Worm (Caenorhabditis elegans) whole organism, L4 larva: ENCODE results near the gene pkc-1.
A peak's percentile ranks its signal among the peaks of the same experiment; 100 is the strongest.

ENCODE experiments used
- F37D6.2 ChIP-seq: sonication (generic microtip); optimal IDR thresholded peaks from 2 replicates; lab custom pipeline; 2016; ENCODE audit warnings: mild to moderate bottlenecking, missing genetic modification characterization, missing compliant biosample characterization
- F49E8.2 ChIP-seq: sonication (generic microtip); optimal IDR thresholded peaks from 2 replicates; lab custom pipeline; 2016; ENCODE audit warnings: missing compliant biosample characterization, mild to moderate bottlenecking, missing genetic modification characterization, borderline replicate concordance
- R02D3.7 ChIP-seq: fragments of 150-350 bp; sonication (generic microtip); optimal IDR thresholded peaks from 3 replicates; lab custom pipeline; 2014; ENCODE audit warnings: missing biosample characterization, missing genetic modification characterization
- T26A8.4 ChIP-seq: fragments of 200-800 bp; sonication (Bioruptor generic); IDR thresholded peaks from 2 replicates; pipeline ENCODE4 v1.3.6; 2022; ENCODE audit warnings: missing genetic modification characterization, missing compliant biosample characterization
- Y5F2A.4 ChIP-seq: fragments of 200-800 bp; sonication (Bioruptor generic); optimal IDR thresholded peaks from 2 replicates; lab custom pipeline; 2018; ENCODE audit warnings: mild to moderate bottlenecking, missing genetic modification characterization, missing compliant biosample characterization
- Y75B8A.6 ChIP-seq: fragments of 200-800 bp; sonication (Bioruptor generic); IDR thresholded peaks from 2 replicates; pipeline ENCODE4 v1.3.6; 2022; ENCODE audit warnings: missing genetic modification reagents, missing genetic modification characterization, missing compliant biosample characterization
- aha-1 ChIP-seq: fragments of 150-350 bp; peaks from one replicate; lab custom pipeline; 2014; ENCODE audit warnings: missing biosample characterization, missing genetic modification characterization
- arid-1 ChIP-seq: fragments of 200-800 bp; sonication (Bioruptor generic); conservative IDR thresholded peaks from 2 replicates; pipeline ENCODE4 v1.3.6; 2022; ENCODE audit warnings: missing genetic modification reagents, missing genetic modification characterization, missing compliant biosample characterization
- attf-4 ChIP-seq: sonication (generic microtip); optimal IDR thresholded peaks from 3 replicates; lab custom pipeline; 2017; ENCODE audit warnings: missing biosample characterization, missing genetic modification characterization
- ceh-28 ChIP-seq: fragments of 150-350 bp; optimal IDR thresholded peaks from 2 replicates; lab custom pipeline; 2014; ENCODE audit warnings: missing biosample characterization, missing genetic modification reagents, missing genetic modification characterization
- ceh-82 ChIP-seq: sonication (generic microtip); optimal IDR thresholded peaks from 2 replicates; lab custom pipeline; 2017; ENCODE audit warnings: missing biosample characterization, missing genetic modification characterization
- ces-1 ChIP-seq: fragments of 150-350 bp; sonication (generic microtip); optimal IDR thresholded peaks from 4 replicates; lab custom pipeline; 2014; ENCODE audit warnings: missing biosample characterization, missing genetic modification reagents, missing genetic modification characterization
- daf-12 ChIP-seq: fragments of 150-350 bp; optimal IDR thresholded peaks from 2 replicates; lab custom pipeline; 2014; ENCODE audit warnings: missing biosample characterization, missing genetic modification reagents, missing genetic modification characterization
- daf-16 ChIP-seq, 3 experiments: sonication (generic microtip); optimal IDR thresholded peaks; 2 replicates each; lab custom pipeline; 2016 to 2017; ENCODE audit warnings: missing genetic modification characterization in 3 of 3, missing genetic modification reagents in 3 of 3, mild to moderate bottlenecking in 2 of 3, missing compliant biosample characterization in 2 of 3, missing biosample characterization in 1 of 3, moderate library complexity in 1 of 3
- daf-19 ChIP-seq: fragments of 200-800 bp; sonication (Bioruptor generic); conservative IDR thresholded peaks from 2 replicates; pipeline ENCODE4 v1.3.6; 2022; ENCODE audit warnings: missing genetic modification characterization, missing compliant biosample characterization
- daf-8 ChIP-seq: fragments of 200-800 bp; sonication (Bioruptor generic); IDR thresholded peaks from 2 replicates; pipeline ENCODE4 v1.3.6; 2022; ENCODE audit warnings: missing genetic modification characterization, missing compliant biosample characterization
- dmd-6 ChIP-seq: fragments of 200-800 bp; sonication (Bioruptor generic); IDR thresholded peaks from 2 replicates; pipeline ENCODE4 v1.3.6; 2022; ENCODE audit warnings: missing genetic modification reagents, missing genetic modification characterization, missing compliant biosample characterization
- fos-1 ChIP-seq: fragments of 150-350 bp; optimal IDR thresholded peaks from 2 replicates; lab custom pipeline; 2014; ENCODE audit warnings: missing biosample characterization, missing genetic modification characterization
- hlh-11 ChIP-seq: fragments of 200-800 bp; sonication (Bioruptor generic); optimal IDR thresholded peaks from 2 replicates; lab custom pipeline; 2018; ENCODE audit warnings: mild to moderate bottlenecking, missing genetic modification characterization, missing compliant biosample characterization
- hlh-30 ChIP-seq: sonication (generic microtip); optimal IDR thresholded peaks from 2 replicates; lab custom pipeline; 2017; ENCODE audit warnings: antibody characterized with exemption, mild to moderate bottlenecking, missing genetic modification characterization, missing compliant biosample characterization; ENCODE audit not compliant: insufficient read depth
- jun-1 ChIP-seq: fragments of 150-350 bp; optimal IDR thresholded peaks from 2 replicates; lab custom pipeline; 2014; ENCODE audit warnings: missing biosample characterization, missing genetic modification reagents, missing genetic modification characterization
- lim-7 ChIP-seq: fragments of 200-800 bp; sonication (Bioruptor generic); IDR thresholded peaks from 2 replicates; pipeline ENCODE4 v1.3.6; 2022; ENCODE audit warnings: missing genetic modification characterization, missing compliant biosample characterization
- lin-13 ChIP-seq: fragments of 150-350 bp; optimal IDR thresholded peaks from 2 replicates; lab custom pipeline; 2014; ENCODE audit warnings: missing biosample characterization, missing genetic modification reagents, missing genetic modification characterization
- lin-29 ChIP-seq: fragments of 200-800 bp; sonication (Bioruptor generic); IDR thresholded peaks from 2 replicates; pipeline ENCODE4 v1.3.6; 2022; ENCODE audit warnings: missing genetic modification reagents, missing genetic modification characterization, missing compliant biosample characterization
- lin-38 ChIP-seq: fragments of 200-800 bp; sonication (Bioruptor generic); IDR thresholded peaks from 2 replicates; pipeline ENCODE4 v1.3.6; 2022; ENCODE audit warnings: missing genetic modification reagents, missing genetic modification characterization, missing compliant biosample characterization
- lin-39 ChIP-seq: fragments of 150-350 bp; optimal IDR thresholded peaks from 2 replicates; lab custom pipeline; 2014; ENCODE audit warnings: missing biosample characterization, missing genetic modification reagents, missing genetic modification characterization
- lsy-2 ChIP-seq, 2 experiments: fragments of 150-350 bp in 1 of 2; sonication (generic microtip) in 1 of 2; optimal IDR thresholded peaks; 2 replicates each; lab custom pipeline; 2014 to 2017; ENCODE audit warnings: missing biosample characterization in 2 of 2, missing genetic modification characterization in 2 of 2
- mdl-1 ChIP-seq, 2 experiments: fragments of 150-350 bp in 1 of 2; sonication (generic microtip) in 1 of 2; optimal IDR thresholded peaks; 2 replicates each; lab custom pipeline; 2014 to 2017; ENCODE audit warnings: missing biosample characterization in 2 of 2, missing genetic modification characterization in 2 of 2
- mep-1 ChIP-seq: fragments of 150-350 bp; sonication (generic microtip); optimal IDR thresholded peaks from 3 replicates; lab custom pipeline; 2014; ENCODE audit warnings: missing biosample characterization, missing genetic modification characterization
- mes-2 ChIP-seq: sonication (generic microtip); optimal IDR thresholded peaks from 2 replicates; lab custom pipeline; 2016; ENCODE audit warnings: missing genotype, mild to moderate bottlenecking, missing genetic modification characterization, missing compliant biosample characterization; ENCODE audit not compliant: poor library complexity, severe bottlenecking
- mxl-2 ChIP-seq: fragments of 200-800 bp; sonication (Bioruptor generic); conservative IDR thresholded peaks from 2 replicates; pipeline ENCODE4 v1.3.6; 2022; ENCODE audit warnings: missing genetic modification reagents, missing genetic modification characterization, missing compliant biosample characterization
- nhr-11 ChIP-seq: fragments of 150-350 bp; optimal IDR thresholded peaks from 2 replicates; lab custom pipeline; 2014; ENCODE audit warnings: missing biosample characterization, missing genetic modification characterization
- nhr-25 ChIP-seq: sonication (generic microtip); optimal IDR thresholded peaks from 2 replicates; lab custom pipeline; 2017; ENCODE audit warnings: missing genetic modification characterization, mild to moderate bottlenecking, missing compliant biosample characterization, antibody characterized with exemption, moderate library complexity, borderline replicate concordance; ENCODE audit not compliant: insufficient read depth
- nhr-28 ChIP-seq: fragments of 150-350 bp; optimal IDR thresholded peaks from 2 replicates; lab custom pipeline; 2014; ENCODE audit warnings: missing biosample characterization, missing genetic modification characterization
- php-3 ChIP-seq: fragments of 200-800 bp; sonication (Bioruptor generic); IDR thresholded peaks from 2 replicates; pipeline ENCODE4 v1.3.6; 2022; ENCODE audit warnings: missing genetic modification reagents, missing genetic modification characterization, missing compliant biosample characterization
- saeg-2 ChIP-seq: fragments of 200-800 bp; sonication (Bioruptor generic); IDR thresholded peaks from 2 replicates; pipeline ENCODE4 v1.3.6; 2022; ENCODE audit warnings: missing genetic modification reagents, missing genetic modification characterization, missing compliant biosample characterization
- tag-97 ChIP-seq: fragments of 200-800 bp; sonication (Bioruptor generic); IDR thresholded peaks from 2 replicates; pipeline ENCODE4 v1.3.6; 2022; ENCODE audit warnings: missing genetic modification characterization, missing compliant biosample characterization
- tra-1 ChIP-seq: fragments of 200-800 bp; sonication (Bioruptor generic); IDR thresholded peaks from 2 replicates; pipeline ENCODE4 v1.3.6; 2022; ENCODE audit warnings: missing genetic modification reagents, missing genetic modification characterization, missing compliant biosample characterization
- unc-39 ChIP-seq: sonication (generic microtip); optimal IDR thresholded peaks from 2 replicates; lab custom pipeline; 2017; ENCODE audit warnings: missing biosample characterization, missing genetic modification characterization
- unc-62 ChIP-seq, 3 experiments: fragments of 150-350 bp in 1 of 3; sonication (generic microtip); optimal IDR thresholded peaks in 2 of 3; peaks in 1 of 3; 1 replicate in 1 of 3; 2 replicates in 2 of 3; lab custom pipeline; 2014 to 2017; ENCODE audit warnings: missing biosample characterization in 3 of 3, missing genetic modification characterization in 3 of 3, missing genetic modification reagents in 3 of 3, missing genotype in 1 of 3
- zfp-3 ChIP-seq: fragments of 200-800 bp; sonication (Bioruptor generic); conservative IDR thresholded peaks from 2 replicates; pipeline ENCODE4 v1.3.6; 2022; ENCODE audit warnings: missing genetic modification reagents, missing genetic modification characterization, missing compliant biosample characterization
- zip-11 ChIP-seq: fragments of 200-800 bp; sonication (Bioruptor generic); IDR thresholded peaks from 2 replicates; pipeline ENCODE4 v1.3.6; 2022; ENCODE audit warnings: missing genetic modification characterization, missing compliant biosample characterization
- ztf-11 ChIP-seq: fragments of 150-350 bp; optimal IDR thresholded peaks from 2 replicates; lab custom pipeline; 2014; ENCODE audit warnings: missing biosample characterization, missing genetic modification characterization

The pkc-1 gene

ce11 chrV:12011686-12012085 lies 20.3 kb downstream of the pkc-1 start:
- TF ChIP-seq attf-4 (tag; lab: Kevin White, UChicago) (no peak), unc-62 (GFP tag; optimal IDR thresholded peaks at IDR 0.05 in 1 of 2; lab: Kevin White, UChicago) (peak in 1 of 2 experiments; percentile 76), unc-62 (tag; optimal IDR thresholded peaks at IDR 0.05; lab: Kevin White, UChicago) (no peak), mes-2 (tag; lab: Kevin White, UChicago) (no peak), nhr-28 (tag; lab: Kevin White, UChicago) (peak; percentile 61), dmd-6 (GFP tag; lab: Robert Waterston, UW) (no peak), daf-12 (tag; lab: Kevin White, UChicago) (no peak), nhr-25 (tag; lab: Kevin White, UChicago) (no peak), hlh-30 (tag; lab: Kevin White, UChicago) (peak; percentile 5), nhr-11 (tag; lab: Kevin White, UChicago) (no peak)

- no peak for TF ChIP-seq hlh-11
- no peak for TF ChIP-seq zip-11 (GFP tag; lab: Robert Waterston, UW)
- no peak for TF ChIP-seq ztf-11
- no peak for TF ChIP-seq F49E8.2 (tag; lab: Kevin White, UChicago)
- TF ChIP-seq Y75B8A.6 (GFP tag; lab: Robert Waterston, UW), result no peak
- no peak for TF ChIP-seq ces-1 (GFP tag; lab: Kevin White, UChicago)
- no peak for TF ChIP-seq unc-39
- no peak for TF ChIP-seq arid-1
- TF ChIP-seq fos-1, result no peak
- TF ChIP-seq mxl-2, result no peak
- TF ChIP-seq ceh-28 (tag; lab: Kevin White, UChicago), result no peak
- no peak for TF ChIP-seq nhr-11 (tag; lab: Kevin White, UChicago)
Observed at ce11 chrV:12006495-12006894, 25.5 kb downstream of the pkc-1 start, which contains the start of gene F57F5.3. Gene F57F5.3 (minus strand): TSS chrV:12006595.

DNA sequence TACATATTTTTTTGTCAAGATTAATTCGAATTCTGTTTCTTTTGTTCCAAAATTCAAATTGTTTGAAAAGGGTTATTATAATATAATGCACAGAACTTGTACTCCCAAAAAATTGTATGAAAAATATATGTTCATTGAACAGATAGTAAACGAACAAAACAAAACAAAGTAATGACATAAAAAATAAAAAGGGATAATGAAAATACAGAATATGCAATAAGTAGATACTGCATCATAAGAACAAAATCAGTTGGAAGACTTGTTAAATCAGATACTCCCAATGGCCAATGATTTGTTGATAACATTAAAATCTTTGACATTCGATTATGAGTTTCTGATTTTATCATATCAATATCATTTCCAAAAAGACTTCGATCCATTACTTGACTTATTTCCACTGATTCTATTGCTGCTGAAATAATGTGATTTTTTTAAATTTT lies 27.4 kb downstream of the pkc-1 start:
- TF ChIP-seq daf-8 (GFP tag; lab: Robert Waterston, UW) (no peak), nhr-25 (tag; lab: Kevin White, UChicago) (no peak), lin-39 (tag; lab: Kevin White, UChicago) (no peak), ztf-11 (no peak), attf-4 (tag; lab: Kevin White, UChicago) (peak; percentile 66), lsy-2 (tag; optimal IDR thresholded peaks at IDR 0.05; lab: Kevin White, UChicago) (peak in 1 of 2 experiments; percentile 16), jun-1 (no peak), mep-1 (tag; lab: Kevin White, UChicago) (peak; percentile 41), nhr-11 (tag; lab: Kevin White, UChicago) (no peak), R02D3.7 (tag; lab: Kevin White, UChicago) (peak; percentile 32), lin-29 (no peak), Y5F2A.4 (GFP tag; lab: Kevin White, UChicago) (no peak), zfp-3 (GFP tag; lab: Robert Waterston, UW) (peak; percentile 99), mxl-2 (no peak), tag-97 (GFP tag; lab: Robert Waterston, UW) (no peak), daf-19 (GFP tag; lab: Robert Waterston, UW) (no peak), mdl-1 (tag; optimal IDR thresholded peaks at IDR 0.05; lab: Kevin White, UChicago) (peak in 1 of 2 experiments; percentile 7), lin-13 (GFP tag; lab: Kevin White, UChicago) (no peak), aha-1 (tag; lab: Kevin White, UChicago) (peak; percentile 32), ceh-82 (no peak), F37D6.2 (no peak), php-3 (GFP tag; lab: Robert Waterston, UW) (0 out of 2 replicates have a peak, but pooled peaks have one; percentile 17), lim-7 (GFP tag; lab: Robert Waterston, UW) (0 out of 2 replicates have a peak, but pooled peaks have one; percentile 17), T26A8.4 (peak; percentile 69; the same call in 1 of the 2 replicates), dmd-6 (GFP tag; lab: Robert Waterston, UW) (peak; percentile 37), lin-38 (GFP tag; lab: Robert Waterston, UW) (peak; percentile 58), saeg-2 (GFP tag; lab: Robert Waterston, UW) (no peak), unc-62 (GFP tag; optimal IDR thresholded peaks at IDR 0.05 in 1 of 2; lab: Kevin White, UChicago) (peak in 1 of 2 experiments; percentile 91), unc-62 (tag; optimal IDR thresholded peaks at IDR 0.05; lab: Kevin White, UChicago) (no peak), arid-1 (0 out of 2 replicates have a peak, but pooled peaks have one; percentile 37), fos-1 (peak; percentile 55), tra-1 (GFP tag; lab: Robert Waterston, UW) (0 out of 2 replicates have a peak, but pooled peaks have one; percentile 59), daf-16 (GFP tag; optimal IDR thresholded peaks at IDR 0.05; lab: Kevin White, UChicago) (no peak), daf-16 (tag; optimal IDR thresholded peaks at IDR 0.05; lab: Kevin White, UChicago) (peak; percentile 53)
